Worm (Caenorhabditis elegans): ENCODE measurements around the gene ZK899.5.

DNA sequence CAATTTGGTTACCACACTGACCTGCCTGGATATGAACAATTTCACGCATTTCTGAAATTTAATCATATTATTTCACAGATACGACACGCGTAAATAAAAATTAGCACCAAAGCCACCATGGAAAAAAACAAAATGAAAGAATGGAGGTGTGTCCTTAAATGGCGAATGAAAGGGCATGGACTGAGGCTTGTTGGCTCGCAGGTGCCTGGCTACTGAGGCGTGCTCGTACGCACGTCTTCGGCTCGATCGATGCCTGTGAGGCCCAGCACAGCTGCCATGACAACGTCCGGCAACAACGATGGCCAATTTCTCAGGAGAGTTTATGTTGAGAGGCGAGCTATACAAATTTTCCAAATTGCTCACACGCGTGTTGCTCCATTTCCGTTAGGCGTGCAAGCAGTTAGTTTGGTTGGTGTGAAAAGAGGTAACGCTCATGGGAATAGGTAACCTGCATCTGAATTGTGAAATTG is 23.9 kb downstream of the ZK899.5 start, which contains the start of gene tbb-4:
- TF ChIP-seq tbx-37 (GFP tag; conservative IDR thresholded peaks at IDR 0.05) (no peak), ama-1 (optimal IDR thresholded peaks at IDR 0.05) (no peak), B0310.2 (tag; optimal IDR thresholded peaks at IDR 0.05) (no peak), hmbx-1 (tag; optimal IDR thresholded peaks at IDR 0.05) (no peak), pes-1 (GFP tag; IDR thresholded peaks at IDR 0.05) (no peak), hmg-4 (GFP tag; optimal IDR thresholded peaks at IDR 0.05) (no peak), aly-1 (tag; optimal IDR thresholded peaks at IDR 0.05) (no peak), flt-1 (GFP tag; IDR thresholded peaks at IDR 0.05) (no peak), scrt-1 (GFP tag; IDR thresholded peaks at IDR 0.05) (no peak)

Measured in whole organism, early embryonic.